Worm (Caenorhabditis elegans): ENCODE data around the gene F43B10.1.

Gene F43B10.1

DNA sequence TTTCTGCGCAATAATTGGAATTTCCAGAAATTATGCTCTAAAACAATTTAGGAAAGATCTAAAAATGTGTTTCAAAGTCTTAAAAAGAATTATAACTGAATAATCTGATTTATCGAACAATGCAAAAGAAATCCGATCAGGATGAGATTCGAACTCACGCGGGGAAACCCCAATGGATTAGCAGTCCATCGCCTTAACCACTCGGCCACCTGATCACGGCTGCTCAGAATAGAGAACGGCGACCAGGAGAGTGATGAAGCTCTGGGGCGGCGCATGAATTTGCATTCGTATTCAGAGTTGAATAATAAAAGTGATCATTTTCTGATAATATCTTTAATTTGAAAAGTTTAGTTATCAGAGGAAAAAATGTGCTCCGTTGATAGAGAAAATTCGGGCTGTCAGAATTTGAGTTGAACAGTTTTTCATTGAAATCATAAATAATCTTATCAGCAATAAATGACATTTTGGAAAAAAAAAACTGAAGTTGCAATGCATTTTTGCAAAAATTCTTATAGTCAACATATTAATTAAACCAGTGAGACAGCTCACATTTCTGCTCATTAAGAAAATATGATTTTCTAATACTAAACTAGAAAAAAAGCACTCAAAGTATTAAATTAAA, 27.3 kb upstream of the F43B10.1 start (continued):
- TF ChIP-seq ztf-6 (GFP tag; IDR thresholded peaks at IDR 0.05), result no peak
- TF ChIP-seq hrde-1 (tag; optimal IDR thresholded peaks at IDR 0.05; ENCODE audit: borderline replicate concordance), result no peak
- TF ChIP-seq madf-3 (GFP tag; IDR thresholded peaks at IDR 0.05), result no peak
- peak; percentile 62 for TF ChIP-seq lin-26 (GFP tag; IDR thresholded peaks at IDR 0.05)
- TF ChIP-seq gei-17 (GFP tag; optimal IDR thresholded peaks at IDR 0.05), result no peak
- no peak for TF ChIP-seq Y95B8A.8 (GFP tag; IDR thresholded peaks at IDR 0.05)
- TF ChIP-seq unc-62 (GFP tag; optimal IDR thresholded peaks at IDR 0.05), result no peak
- TF ChIP-seq unc-130 (GFP tag; optimal IDR thresholded peaks at IDR 0.05), result no peak
- TF ChIP-seq pha-4 (tag; optimal IDR thresholded peaks at IDR 0.05), result no peak
- TF ChIP-seq nfyb-1 (GFP tag; IDR thresholded peaks at IDR 0.05), result peak; percentile 58; the same call in 1 of the 2 replicates
- TF ChIP-seq C06A6.2 (GFP tag; conservative IDR thresholded peaks at IDR 0.05), result no peak

DNA sequence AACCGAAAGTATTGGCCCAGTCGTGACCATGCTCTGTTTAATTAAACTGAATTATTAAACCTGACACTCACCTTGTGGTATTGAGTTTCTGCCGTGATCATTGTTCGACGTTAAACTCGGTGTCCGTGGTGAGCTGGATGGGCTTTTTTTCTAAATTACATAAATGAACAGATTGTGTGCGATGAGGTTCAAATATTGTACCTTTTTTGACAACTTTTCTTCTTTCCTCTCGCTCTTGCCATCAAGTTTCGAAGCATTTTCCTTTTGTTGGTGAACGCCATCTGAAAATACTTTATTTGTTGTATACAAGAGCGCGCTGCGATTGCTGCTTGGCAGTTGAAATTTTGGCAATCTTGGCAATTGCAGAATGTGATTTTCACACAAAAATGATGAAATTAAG, 25.3 kb upstream of the F43B10.1 start, which contains the start of gene F22H10.11:
Gene F22H10.11 (minus strand): TSS at position 101 of the 400 bp plus-strand sequence.
- no peak for TF ChIP-seq die-1 (tag; optimal IDR thresholded peaks at IDR 0.05)
- no peak for TF ChIP-seq pha-4 (tag; optimal IDR thresholded peaks at IDR 0.05)
- TF ChIP-seq him-1 (tag; optimal IDR thresholded peaks at IDR 0.05), result no peak
- TF ChIP-seq somi-1 (GFP tag; optimal IDR thresholded peaks at IDR 0.05), result no peak
- no peak for TF ChIP-seq Y56A3A.18 (GFP tag; IDR thresholded peaks at IDR 0.05)
- TF ChIP-seq nhr-179 (tag; optimal IDR thresholded peaks at IDR 0.05), result no peak
- no peak for TF ChIP-seq ztf-26 (tag; optimal IDR thresholded peaks at IDR 0.05)
- no peak for TF ChIP-seq B0035.1 (tag; optimal IDR thresholded peaks at IDR 0.05)
- no peak for TF ChIP-seq madf-3 (GFP tag; IDR thresholded peaks at IDR 0.05)
- no peak for TF ChIP-seq lsy-27 (tag; optimal IDR thresholded peaks at IDR 0.05; ENCODE audit: borderline replicate concordance, insufficient read depth)
- TF ChIP-seq mes-4 (tag; optimal IDR thresholded peaks at IDR 0.05), result no peak
- no peak for TF ChIP-seq madf-8 (GFP tag; conservative IDR thresholded peaks at IDR 0.05)
- TF ChIP-seq D2030.7 (GFP tag; IDR thresholded peaks at IDR 0.05), result no peak
- no peak for TF ChIP-seq let-607 (tag; optimal IDR thresholded peaks at IDR 0.05)
- TF ChIP-seq snpc-3.4 (tag; optimal IDR thresholded peaks at IDR 0.05), result no peak
- no peak for TF ChIP-seq Y67H2A.10 (GFP tag; conservative IDR thresholded peaks at IDR 0.05)
- no peak for TF ChIP-seq fkh-3 (tag; optimal IDR thresholded peaks at IDR 0.05)
- no peak for TF ChIP-seq ets-4 (GFP tag; optimal IDR thresholded peaks at IDR 0.05)
- TF ChIP-seq athp-1 (tag; optimal IDR thresholded peaks at IDR 0.05), result no peak
- TF ChIP-seq unc-130 (GFP tag; optimal IDR thresholded peaks at IDR 0.05), result no peak

DNA sequence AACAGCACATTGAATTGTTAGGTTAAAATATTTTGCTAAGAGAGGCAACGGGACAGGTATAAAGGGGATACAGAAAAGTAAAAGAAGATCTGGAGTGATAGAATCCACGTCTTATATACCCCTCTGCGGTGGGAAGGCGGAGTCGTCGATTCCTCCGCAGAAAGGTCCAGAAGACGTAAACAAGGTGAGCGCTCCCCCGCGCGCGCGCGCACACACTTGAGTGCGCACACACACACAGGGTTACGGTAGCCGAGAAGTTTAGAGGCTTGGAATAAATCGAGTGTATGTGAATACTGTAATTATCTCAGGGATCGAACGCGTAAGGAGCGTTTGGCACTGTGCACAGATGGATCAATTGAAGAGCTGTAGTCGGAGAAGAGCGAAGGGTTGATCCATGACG, 24.8 kb upstream of the F43B10.1 start:
- TF ChIP-seq zfh-2 (GFP tag; conservative IDR thresholded peaks at IDR 0.05) (peak; percentile 61; the same call in 1 of the 2 replicates), madf-6 (GFP tag; IDR thresholded peaks at IDR 0.05) (peak; percentile 73; the same call in 1 of the 2 replicates), hsf-1 (GFP tag; IDR thresholded peaks at IDR 0.05) (0 out of 2 replicates have a peak, but pooled peaks have one; percentile 45), lsl-1 (GFP tag; optimal IDR thresholded peaks at IDR 0.05) (peak; percentile 11), egrh-3 (GFP tag; IDR thresholded peaks at IDR 0.05) (peak; percentile 15; the same call in 1 of the 2 replicates), madf-8 (GFP tag; conservative IDR thresholded peaks at IDR 0.05) (0 out of 2 replicates have a peak, but pooled peaks have one; percentile 15), athp-1 (tag; optimal IDR thresholded peaks at IDR 0.05) (no peak), hmg-1.2 (GFP tag; IDR thresholded peaks at IDR 0.05) (no peak)

Data from whole organism, young adult.